Fruit fly (Drosophila melanogaster) whole organism, embryonic: Measurements from ENCODE around the gene CG43675.

ENCODE experiments used
- C15 ChIP-seq: fragments of 200-800 bp; sonication (Bioruptor generic); IDR thresholded peaks from 3 replicates; pipeline ENCODE4 v1.3.6; 2022; ENCODE audit warnings: missing biosample characterization, missing genetic modification characterization
- CG10209 ChIP-seq: fragments of 200-800 bp; sonication (Bioruptor generic); optimal IDR thresholded peaks from 3 replicates; lab custom pipeline; 2017; ENCODE audit warnings: missing biosample characterization, mild to moderate bottlenecking, missing genetic modification characterization, missing genetic modification reagents
- CG10654 ChIP-seq: fragments of 200-800 bp; sonication (Bioruptor generic); optimal IDR thresholded peaks from 2 replicates; lab custom pipeline; 2016; ENCODE audit warnings: missing biosample characterization, missing genetic modification characterization
- CG11093 ChIP-seq: fragments of 200-800 bp; sonication (Bioruptor generic); IDR thresholded peaks from 3 replicates; pipeline ENCODE4 v1.3.6; 2022; ENCODE audit warnings: missing biosample characterization, missing genetic modification characterization
- CG11398 ChIP-seq: fragments of 200-800 bp; sonication (Bioruptor generic); optimal IDR thresholded peaks from 2 replicates; lab custom pipeline; 2016; ENCODE audit warnings: missing biosample characterization, missing genetic modification characterization
- CG12236 ChIP-seq: fragments of 200-800 bp; sonication (Bioruptor generic); optimal IDR thresholded peaks from 2 replicates; lab custom pipeline; 2016; ENCODE audit warnings: missing biosample characterization, missing genetic modification characterization
- CG12769 ChIP-seq: fragments of 200-800 bp; sonication (Bioruptor generic); optimal IDR thresholded peaks from 2 replicates; lab custom pipeline; 2019; ENCODE audit warnings: missing biosample characterization, mild to moderate bottlenecking, missing genetic modification characterization, moderate library complexity
- CG13287 ChIP-seq: fragments of 200-800 bp; sonication (Bioruptor generic); IDR thresholded peaks from 2 replicates; pipeline ENCODE4 v1.3.6; 2022; ENCODE audit warnings: missing biosample characterization, missing genetic modification characterization; ENCODE audit not compliant: partially characterized antibody
- CG13296 ChIP-seq: fragments of 200-800 bp; sonication (Bioruptor generic); optimal IDR thresholded peaks from 3 replicates; lab custom pipeline; 2018; ENCODE audit warnings: missing biosample characterization, mild to moderate bottlenecking, missing genetic modification characterization
- CG14441 ChIP-seq: fragments of 200-800 bp; sonication (Bioruptor generic); IDR thresholded peaks from 2 replicates; pipeline ENCODE4 v1.3.6; 2022; ENCODE audit warnings: missing biosample characterization, missing genetic modification characterization
- CG14667 ChIP-seq: fragments of 200-800 bp; sonication (Bioruptor generic); IDR thresholded peaks from 2 replicates; pipeline ENCODE4 v1.3.6; 2022; ENCODE audit warnings: missing biosample characterization, missing genetic modification characterization
- CG15011 ChIP-seq: fragments of 200-800 bp; sonication (Bioruptor generic); optimal IDR thresholded peaks from 3 replicates; lab custom pipeline; 2018; ENCODE audit warnings: missing biosample characterization, mild to moderate bottlenecking, missing genetic modification characterization
- CG1529 ChIP-seq: fragments of 200-800 bp; sonication (Bioruptor generic); optimal IDR thresholded peaks from 3 replicates; lab custom pipeline; 2018; ENCODE audit warnings: missing biosample characterization, missing genetic modification characterization
- CG15514 ChIP-seq: fragments of 200-800 bp; sonication (Bioruptor generic); optimal IDR thresholded peaks from 3 replicates; lab custom pipeline; 2017; ENCODE audit warnings: missing biosample characterization, missing genetic modification characterization, mild to moderate bottlenecking, moderate library complexity, missing genetic modification reagents
- CG17912 ChIP-seq: fragments of 200-800 bp; sonication (Bioruptor generic); optimal IDR thresholded peaks from 2 replicates; lab custom pipeline; 2018; ENCODE audit warnings: missing biosample characterization, mild to moderate bottlenecking, missing genetic modification characterization
- CG18599 ChIP-seq: fragments of 200-800 bp; sonication (Bioruptor generic); optimal IDR thresholded peaks from 3 replicates; lab custom pipeline; 2017; ENCODE audit warnings: missing biosample characterization, missing genetic modification characterization, mild to moderate bottlenecking, moderate library complexity, missing genetic modification reagents
- CG30020 ChIP-seq: fragments of 200-800 bp; optimal IDR thresholded peaks from 2 replicates; lab custom pipeline; 2019; ENCODE audit warnings: missing biosample characterization, mild to moderate bottlenecking, missing genetic modification characterization, moderate library complexity
- CG3065 ChIP-seq: fragments of 200-800 bp; sonication (Bioruptor generic); optimal IDR thresholded peaks from 2 replicates; lab custom pipeline; 2016; ENCODE audit warnings: missing biosample characterization, missing genetic modification characterization
- CG31441 ChIP-seq: fragments of 200-800 bp; sonication (Bioruptor generic); IDR thresholded peaks from 2 replicates; pipeline ENCODE4 v1.3.6; 2022; ENCODE audit warnings: missing biosample characterization, missing genetic modification characterization
- CG3726 ChIP-seq: fragments of 200-800 bp; sonication (Bioruptor generic); IDR thresholded peaks from 3 replicates; pipeline ENCODE4, ENCODE4 v1.3.6; 2022; ENCODE audit warnings: missing biosample characterization, missing genetic modification characterization
- CG4328 ChIP-seq: fragments of 200-800 bp; sonication (Bioruptor generic); optimal IDR thresholded peaks from 3 replicates; lab custom pipeline; 2017; ENCODE audit warnings: missing biosample characterization, missing genetic modification reagents, missing genetic modification characterization
- CG6272 ChIP-seq: fragments of 200-800 bp; sonication (Bioruptor generic); IDR thresholded peaks from 2 replicates; pipeline ENCODE4 v1.3.6; 2022; ENCODE audit warnings: missing biosample characterization, missing genetic modification characterization
- CG8388 ChIP-seq: fragments of 200-800 bp; sonication (Bioruptor generic); optimal IDR thresholded peaks from 2 replicates; lab custom pipeline; 2019; ENCODE audit warnings: missing biosample characterization, mild to moderate bottlenecking, missing genetic modification characterization, moderate library complexity
- D19B ChIP-seq: fragments of 200-800 bp; sonication (Bioruptor generic); optimal IDR thresholded peaks from 2 replicates; lab custom pipeline; 2017; ENCODE audit warnings: missing biosample characterization, mild to moderate bottlenecking, missing genetic modification characterization
- Dad ChIP-seq: fragments of 200-800 bp; sonication (Bioruptor generic); optimal IDR thresholded peaks from 3 replicates; lab custom pipeline; 2016; ENCODE audit warnings: missing biosample characterization, missing genetic modification characterization
- Deaf1 ChIP-seq: fragments of 200-800 bp; optimal IDR thresholded peaks from 3 replicates; lab custom pipeline; 2019; ENCODE audit warnings: missing biosample characterization, mild to moderate bottlenecking, missing genetic modification characterization, moderate library complexity
- Dek ChIP-seq: fragments of 200-800 bp; sonication (Bioruptor generic); optimal IDR thresholded peaks from 3 replicates; lab custom pipeline; 2019; ENCODE audit warnings: missing biosample characterization, mild to moderate bottlenecking, missing genetic modification characterization, moderate library complexity
- HmgZ ChIP-seq: fragments of 200-800 bp; sonication (Bioruptor generic); optimal IDR thresholded peaks from 2 replicates; lab custom pipeline; 2018; ENCODE audit warnings: missing biosample characterization, mild to moderate bottlenecking, missing genetic modification characterization
- Ptx1 ChIP-seq: fragments of 200-800 bp; sonication (Bioruptor generic); IDR thresholded peaks from 2 replicates; pipeline ENCODE4 v1.3.6; 2022; ENCODE audit warnings: missing biosample characterization, missing genetic modification characterization
- Rfx ChIP-seq: fragments of 200-800 bp; sonication (Bioruptor generic); IDR thresholded peaks from 2 replicates; pipeline ENCODE4 v1.3.6; 2022; ENCODE audit warnings: missing biosample characterization, missing genetic modification characterization
- amos ChIP-seq: fragments of 200-800 bp; sonication (Bioruptor generic); IDR thresholded peaks from 2 replicates; pipeline ENCODE4 v1.3.6; 2022; ENCODE audit warnings: missing biosample characterization, missing genetic modification characterization; ENCODE audit not compliant: partially characterized antibody
- ara ChIP-seq: fragments of 200-800 bp; sonication (Bioruptor generic); IDR thresholded peaks from 2 replicates; pipeline ENCODE4 v1.3.6; 2022; ENCODE audit warnings: missing biosample characterization, missing genetic modification characterization
- bbx ChIP-seq: fragments of 200-800 bp; sonication (Bioruptor generic); IDR thresholded peaks from 2 replicates; pipeline ENCODE4 v1.3.6; 2022; ENCODE audit warnings: missing biosample characterization, missing genetic modification characterization; ENCODE audit not compliant: partially characterized antibody
- caup ChIP-seq: fragments of 200-800 bp; sonication (Bioruptor generic); optimal IDR thresholded peaks from 3 replicates; lab custom pipeline; 2017; ENCODE audit warnings: missing biosample characterization, mild to moderate bottlenecking, missing genetic modification characterization, moderate library complexity; ENCODE audit not compliant: severe bottlenecking
- crc ChIP-seq: fragments of 200-800 bp; sonication (Bioruptor generic); optimal IDR thresholded peaks from 2 replicates; lab custom pipeline; 2016; ENCODE audit warnings: missing biosample characterization, missing genetic modification characterization
- dm ChIP-seq: fragments of 200-800 bp; sonication (Bioruptor generic); optimal IDR thresholded peaks from 3 replicates; lab custom pipeline; 2016; ENCODE audit warnings: missing biosample characterization, missing genetic modification characterization
- dysf ChIP-seq: fragments of 200-800 bp; sonication (Bioruptor generic); IDR thresholded peaks from 3 replicates; pipeline ENCODE4 v1.3.6; 2022; ENCODE audit warnings: missing biosample characterization, missing genetic modification characterization
- emc ChIP-seq: fragments of 200-800 bp; sonication (Bioruptor generic); optimal IDR thresholded peaks from 2 replicates; lab custom pipeline; 2016; ENCODE audit warnings: missing biosample characterization, missing genetic modification characterization
- en ChIP-seq: fragments of 200-800 bp; sonication (Bioruptor generic); optimal IDR thresholded peaks from 2 replicates; lab custom pipeline; 2016; ENCODE audit warnings: missing biosample characterization, missing genetic modification characterization
- eyg ChIP-seq: fragments of 200-800 bp; sonication (Bioruptor generic); optimal IDR thresholded peaks from 3 replicates; lab custom pipeline; 2016; ENCODE audit warnings: missing biosample characterization, missing genetic modification characterization
- fru ChIP-seq: fragments of >200 bp; optimal IDR thresholded peaks from 2 replicates; lab custom pipeline; 2017
- grau ChIP-seq: fragments of 200-800 bp; optimal IDR thresholded peaks from 3 replicates; lab custom pipeline; 2019; ENCODE audit warnings: missing biosample characterization, mild to moderate bottlenecking, missing genetic modification characterization, moderate library complexity
- klu ChIP-seq: fragments of 200-800 bp; sonication (Bioruptor generic); IDR thresholded peaks from 2 replicates; pipeline ENCODE4 v1.3.6; 2022; ENCODE audit warnings: missing biosample characterization, missing genetic modification characterization
- lov ChIP-seq, 2 experiments: fragments of 200-800 bp in 1 of 2; fragments of >200 bp in 1 of 2; sonication (Bioruptor generic) in 1 of 2; IDR thresholded peaks in 1 of 2; optimal IDR thresholded peaks in 1 of 2; 2 replicates in 1 of 2; 3 replicates in 1 of 2; pipeline versions ENCODE4 v1.3.6 to Lab custom; 2017 to 2022; ENCODE audit warnings: missing biosample characterization in 1 of 2, missing genetic modification characterization in 1 of 2
- mirr ChIP-seq: fragments of 200-800 bp; sonication (Bioruptor generic); optimal IDR thresholded peaks from 3 replicates; lab custom pipeline; 2018; ENCODE audit warnings: missing biosample characterization, mild to moderate bottlenecking, missing genetic modification characterization
- pfk ChIP-seq: fragments of 200-800 bp; sonication (Bioruptor generic); optimal IDR thresholded peaks from 2 replicates; lab custom pipeline; 2018; ENCODE audit warnings: missing biosample characterization, mild to moderate bottlenecking, missing genetic modification characterization, moderate library complexity
- pita ChIP-seq: fragments of 200-800 bp; sonication (Bioruptor generic); optimal IDR thresholded peaks from 2 replicates; lab custom pipeline; 2017; ENCODE audit warnings: missing biosample characterization, mild to moderate bottlenecking, missing genetic modification characterization
- pzg ChIP-seq: fragments of 200-800 bp; sonication (Bioruptor generic); optimal IDR thresholded peaks from 3 replicates; lab custom pipeline; 2018; ENCODE audit warnings: missing biosample characterization, mild to moderate bottlenecking, missing genetic modification characterization, moderate library complexity
- stc ChIP-seq: fragments of 200-800 bp; sonication (Bioruptor generic); IDR thresholded peaks from 2 replicates; pipeline ENCODE4 v1.3.6; 2022; ENCODE audit warnings: missing biosample characterization, missing genetic modification characterization

The CG43675 gene

DNA sequence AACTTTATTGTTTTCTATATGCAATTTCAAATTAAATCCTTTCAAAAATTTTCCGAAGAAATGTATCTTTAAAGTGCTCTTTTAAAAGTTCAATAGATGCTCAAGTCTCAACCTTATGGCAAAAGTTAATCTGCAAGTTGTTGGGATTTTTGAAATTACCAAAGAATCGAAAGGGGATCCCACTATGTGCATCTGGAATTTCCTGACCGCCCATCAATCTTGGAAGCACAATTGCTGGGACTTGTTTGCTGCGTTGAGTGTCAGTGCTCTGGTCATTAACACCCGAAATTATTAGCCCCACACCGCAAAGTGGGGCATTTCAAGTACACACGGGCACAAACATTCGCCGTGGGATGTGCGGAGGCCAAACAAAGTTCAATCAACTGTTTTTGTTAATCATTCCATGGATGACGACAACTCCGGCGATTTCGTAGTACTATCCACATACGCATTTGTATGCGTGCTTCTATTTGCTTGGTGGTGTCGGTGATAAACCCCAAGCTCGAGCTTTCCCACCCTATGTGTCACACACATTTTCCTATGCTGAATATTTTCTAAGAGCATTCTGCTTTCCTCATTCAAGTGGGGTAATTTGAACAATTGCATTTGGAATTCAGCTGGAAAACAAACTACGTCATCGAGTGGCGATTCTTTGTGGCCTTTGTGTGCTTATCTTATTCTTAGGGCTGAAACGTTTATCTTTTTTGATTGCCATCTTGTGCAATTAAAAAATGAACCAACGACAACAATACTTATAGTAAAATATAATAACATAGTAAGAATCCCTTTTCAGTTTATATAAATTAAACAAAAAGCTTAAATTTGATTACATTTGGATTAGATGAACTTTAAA lies 17.7 kb upstream of the CG43675 start (continued):
- TF ChIP-seq CG13287 (GFP tag; lab: Robert Waterston, UW) (no peak; the same call in 1 of the 2 replicates), ara (GFP tag; lab: Robert Waterston, UW) (no peak), pfk (GFP tag; lab: Kevin White, UChicago) (peak; percentile 9), crc (GFP tag; lab: Kevin White, UChicago) (no peak), CG14667 (GFP tag; lab: Robert Waterston, UW) (no peak), dysf (GFP tag; lab: Robert Waterston, UW) (no peak; the same call in 2 of the 3 replicates), CG15514 (GFP tag; lab: Kevin White, UChicago) (no peak), CG11398 (GFP tag; lab: Kevin White, UChicago) (no peak), Dek (tag; lab: Kevin White, UChicago) (no peak), en (GFP tag; lab: Kevin White, UChicago) (no peak), CG12236 (GFP tag; lab: Kevin White, UChicago) (no peak), CG3065 (GFP tag; lab: Kevin White, UChicago) (no peak), Rfx (GFP tag; lab: Robert Waterston, UW) (peak; percentile 25; the same call in 1 of the 2 replicates), Deaf1 (no peak), CG10654 (GFP tag; lab: Kevin White, UChicago) (no peak), Ptx1 (GFP tag; lab: Robert Waterston, UW) (no peak), dm (GFP tag; lab: Kevin White, UChicago) (no peak), CG10209 (no peak), stc (GFP tag; lab: Robert Waterston, UW) (no peak), lov (optimal IDR thresholded peaks at IDR 0.05; lab: Kevin White, UChicago) (no peak), lov (GFP tag; IDR thresholded peaks at IDR 0.05; lab: Robert Waterston, UW) (no peak), CG3726 (GFP tag; lab: Robert Waterston, UW) (no peak), caup (GFP tag; lab: Kevin White, UChicago) (no peak), CG8388 (GFP tag; lab: Kevin White, UChicago) (no peak), Dad (GFP tag; lab: Kevin White, UChicago) (no peak), CG1529 (GFP tag; lab: Kevin White, UChicago) (no peak), mirr (GFP tag; lab: Kevin White, UChicago) (peak; percentile 53), CG18599 (GFP tag; lab: Kevin White, UChicago) (no peak), CG17912 (GFP tag; lab: Kevin White, UChicago) (no peak), HmgZ (tag; lab: Kevin White, UChicago) (no peak), CG6272 (GFP tag; lab: Robert Waterston, UW) (no peak), CG15011 (GFP tag; lab: Kevin White, UChicago) (no peak), CG13296 (no peak), amos (GFP tag; lab: Robert Waterston, UW) (no peak), CG4328 (GFP tag; lab: Kevin White, UChicago) (no peak), pzg (GFP tag; lab: Kevin White, UChicago) (no peak), CG11093 (no peak), D19B (GFP tag; lab: Kevin White, UChicago) (no peak), fru (lab: Kevin White, UChicago) (no peak), eyg (no peak), pita (GFP tag; lab: Kevin White, UChicago) (no peak), emc (GFP tag; lab: Kevin White, UChicago) (no peak), C15 (no peak), bbx (GFP tag; lab: Robert Waterston, UW) (0 out of 2 replicates have a peak, but pooled peaks have one; percentile 20), klu (no peak), CG30020 (tag; lab: Kevin White, UChicago) (no peak), CG12769 (tag; lab: Kevin White, UChicago) (peak; percentile 32), grau (tag; lab: Kevin White, UChicago) (no peak), CG31441 (GFP tag; lab: Robert Waterston, UW) (no peak), CG14441 (peak; percentile 40; the same call in 1 of the 2 replicates)
